Fruit fly (Drosophila melanogaster) whole organism, embryonic: ENCODE measurements around the gene mxt.
A peak's percentile ranks its signal among the peaks of the same experiment; 100 is the strongest.

Experiments
- B-H1 ChIP-seq: fragments of 200-800 bp; sonication (Bioruptor generic); IDR thresholded peaks from 3 replicates; pipeline ENCODE4 v1.3.6; 2022; ENCODE audit warnings: missing biosample characterization, missing genetic modification characterization
- BEAF-32 ChIP-seq: fragments of 200-800 bp; sonication (Bioruptor generic); optimal IDR thresholded peaks from 3 replicates; lab custom pipeline; 2017; ENCODE audit warnings: missing biosample characterization, missing genetic modification characterization, mild to moderate bottlenecking, moderate library complexity, missing genetic modification reagents
- BtbVII ChIP-seq: fragments of 200-800 bp; sonication (Bioruptor generic); optimal IDR thresholded peaks from 3 replicates; lab custom pipeline; 2017; ENCODE audit warnings: missing biosample characterization, mild to moderate bottlenecking, missing genetic modification characterization
- CG10209 ChIP-seq: fragments of 200-800 bp; sonication (Bioruptor generic); optimal IDR thresholded peaks from 3 replicates; lab custom pipeline; 2017; ENCODE audit warnings: missing biosample characterization, mild to moderate bottlenecking, missing genetic modification characterization, missing genetic modification reagents
- CG10321 ChIP-seq: fragments of 200-800 bp; sonication (Bioruptor generic); IDR thresholded peaks from 2 replicates; pipeline ENCODE4 v1.3.6; 2022; ENCODE audit warnings: missing biosample characterization, missing genetic modification characterization
- CG11085 ChIP-seq: fragments of 200-800 bp; sonication (Bioruptor generic); IDR thresholded peaks from 2 replicates; pipeline ENCODE4 v1.3.6; 2022; ENCODE audit warnings: missing biosample characterization, missing genetic modification characterization
- CG12219 ChIP-seq: fragments of 200-800 bp; sonication (Bioruptor generic); optimal IDR thresholded peaks from 3 replicates; lab custom pipeline; 2018; ENCODE audit warnings: missing biosample characterization, mild to moderate bottlenecking, missing genetic modification characterization
- CG1233 ChIP-seq: fragments of 200-800 bp; sonication (Bioruptor generic); optimal IDR thresholded peaks from 4 replicates; lab custom pipeline; 2018; ENCODE audit warnings: missing biosample characterization, mild to moderate bottlenecking, missing genetic modification characterization
- CG13775 ChIP-seq: fragments of 200-800 bp; sonication (Bioruptor generic); optimal IDR thresholded peaks from 3 replicates; lab custom pipeline; 2017; ENCODE audit warnings: missing biosample characterization, mild to moderate bottlenecking, missing genetic modification characterization
- CG1603 ChIP-seq: fragments of 200-800 bp; sonication (Bioruptor generic); optimal IDR thresholded peaks from 2 replicates; lab custom pipeline; 2019; ENCODE audit warnings: missing biosample characterization, mild to moderate bottlenecking, missing genetic modification characterization, moderate library complexity
- CG17328 ChIP-seq: fragments of 200-800 bp; sonication (Bioruptor generic); IDR thresholded peaks from 2 replicates; pipeline ENCODE4 v1.3.6; 2022; ENCODE audit warnings: missing biosample characterization, missing genetic modification characterization
- CG17802 ChIP-seq: fragments of 200-800 bp; sonication (Bioruptor generic); optimal IDR thresholded peaks from 2 replicates; lab custom pipeline; 2018; ENCODE audit warnings: missing biosample characterization, mild to moderate bottlenecking, missing genetic modification characterization, moderate library complexity
- CG30431 ChIP-seq: fragments of 200-800 bp; sonication (Bioruptor generic); optimal IDR thresholded peaks from 2 replicates; lab custom pipeline; 2017; ENCODE audit warnings: missing biosample characterization, missing genetic modification characterization
- CG31441 ChIP-seq: fragments of 200-800 bp; sonication (Bioruptor generic); IDR thresholded peaks from 2 replicates; pipeline ENCODE4 v1.3.6; 2022; ENCODE audit warnings: missing biosample characterization, missing genetic modification characterization
- CG4328 ChIP-seq: fragments of 200-800 bp; sonication (Bioruptor generic); optimal IDR thresholded peaks from 3 replicates; lab custom pipeline; 2017; ENCODE audit warnings: missing biosample characterization, missing genetic modification reagents, missing genetic modification characterization
- CG4820 ChIP-seq: fragments of 200-800 bp; sonication (Bioruptor generic); optimal IDR thresholded peaks from 3 replicates; lab custom pipeline; 2016; ENCODE audit warnings: missing biosample characterization, missing genetic modification characterization
- CG6254 ChIP-seq: fragments of 200-800 bp; sonication (Bioruptor generic); optimal IDR thresholded peaks from 3 replicates; lab custom pipeline; 2017; ENCODE audit warnings: mild to moderate bottlenecking, missing biosample characterization, missing genetic modification reagents, missing genetic modification characterization
- CG6813 ChIP-seq: fragments of 200-800 bp; sonication (Bioruptor generic); optimal IDR thresholded peaks from 2 replicates; lab custom pipeline; 2017; ENCODE audit warnings: missing biosample characterization, missing genetic modification characterization, mild to moderate bottlenecking, moderate library complexity, missing genetic modification reagents
- CG9817 ChIP-seq: fragments of 200-800 bp; sonication (Bioruptor generic); optimal IDR thresholded peaks from 2 replicates; lab custom pipeline; 2018; ENCODE audit warnings: missing biosample characterization, mild to moderate bottlenecking, missing genetic modification characterization, moderate library complexity
- CTCF ChIP-seq: fragments of 200-800 bp; sonication (Bioruptor generic); optimal IDR thresholded peaks from 2 replicates; lab custom pipeline; 2017; ENCODE audit warnings: missing biosample characterization, mild to moderate bottlenecking, missing genetic modification characterization, moderate library complexity
- CrebB ChIP-seq: fragments of 200-800 bp; sonication (Bioruptor generic); optimal IDR thresholded peaks from 3 replicates; lab custom pipeline; 2018; ENCODE audit warnings: missing biosample characterization, mild to moderate bottlenecking, missing genetic modification characterization
- D ChIP-seq, 2 experiments: fragments of 200-800 bp in 1 of 2; fragments of >200 bp in 1 of 2; sonication (Bioruptor generic) in 1 of 2; optimal IDR thresholded peaks; 2 replicates in 1 of 2; 3 replicates in 1 of 2; lab custom pipeline; 2017; ENCODE audit warnings: mild to moderate bottlenecking in 1 of 2, missing biosample characterization in 1 of 2, missing genetic modification characterization in 1 of 2, missing genetic modification reagents in 1 of 2
- Dref ChIP-seq: fragments of 200-800 bp; sonication (Bioruptor generic); IDR thresholded peaks from 2 replicates; pipeline ENCODE4 v1.3.6; 2022; ENCODE audit warnings: missing biosample characterization, missing genetic modification characterization
- Ets97D ChIP-seq: fragments of 200-800 bp; sonication (Bioruptor generic); optimal IDR thresholded peaks from 3 replicates; lab custom pipeline; 2016; ENCODE audit warnings: missing biosample characterization, missing genetic modification characterization
- HLH4C ChIP-seq: fragments of 200-800 bp; sonication (Bioruptor generic); IDR thresholded peaks from 3 replicates; pipeline ENCODE4 v1.3.6; 2022; ENCODE audit warnings: missing biosample characterization, missing genetic modification characterization; ENCODE audit not compliant: partially characterized antibody
- HLHmδ ChIP-seq: fragments of 200-800 bp; sonication (Bioruptor generic); optimal IDR thresholded peaks from 2 replicates; lab custom pipeline; 2018; ENCODE audit warnings: missing biosample characterization, mild to moderate bottlenecking, missing genetic modification characterization, moderate library complexity
- Hr39 ChIP-seq: fragments of >200 bp; optimal IDR thresholded peaks from 2 replicates; lab custom pipeline; 2017
- MESR4 ChIP-seq: fragments of 200-800 bp; sonication (Bioruptor generic); optimal IDR thresholded peaks from 2 replicates; lab custom pipeline; 2018; ENCODE audit warnings: missing biosample characterization, mild to moderate bottlenecking, missing genetic modification characterization, moderate library complexity
- Mad ChIP-seq: fragments of 200-800 bp; sonication (Bioruptor generic); optimal IDR thresholded peaks from 2 replicates; lab custom pipeline; 2016; ENCODE audit warnings: missing biosample characterization, missing genetic modification characterization
- Sin3A ChIP-seq: fragments of >200 bp; optimal IDR thresholded peaks from 2 replicates; lab custom pipeline; 2018
- aop ChIP-seq: fragments of 200-800 bp; sonication (Bioruptor generic); IDR thresholded peaks from 2 replicates; pipeline ENCODE4 v1.3.6; 2022; ENCODE audit warnings: missing biosample characterization, missing genetic modification characterization
- bab2 ChIP-seq: fragments of 200-800 bp; sonication (Bioruptor generic); optimal IDR thresholded peaks from 2 replicates; lab custom pipeline; 2016; ENCODE audit warnings: missing biosample characterization, missing genetic modification characterization
- bcd ChIP-seq: fragments of 200-800 bp; sonication (Bioruptor generic); optimal IDR thresholded peaks from 2 replicates; lab custom pipeline; 2017; ENCODE audit warnings: missing biosample characterization, mild to moderate bottlenecking, missing genetic modification characterization
- bigmax ChIP-seq: fragments of 200-800 bp; sonication (Bioruptor generic); optimal IDR thresholded peaks from 2 replicates; lab custom pipeline; 2018; ENCODE audit warnings: missing biosample characterization, mild to moderate bottlenecking, missing genetic modification characterization
- bsh ChIP-seq, 2 experiments: fragments of 200-800 bp; sonication (Bioruptor generic); optimal IDR thresholded peaks; 2 replicates each; lab custom pipeline; 2017 to 2018; ENCODE audit warnings: mild to moderate bottlenecking in 2 of 2, missing biosample characterization in 2 of 2, missing genetic modification characterization in 2 of 2, moderate library complexity in 1 of 2
- cg ChIP-seq: fragments of 200-800 bp; sonication (Bioruptor generic); optimal IDR thresholded peaks from 3 replicates; lab custom pipeline; 2019; ENCODE audit warnings: missing biosample characterization, mild to moderate bottlenecking, missing genetic modification characterization, moderate library complexity
- danr ChIP-seq: fragments of 200-800 bp; sonication (Bioruptor generic); IDR thresholded peaks from 2 replicates; pipeline ENCODE4 v1.3.6; 2022; ENCODE audit warnings: missing biosample characterization, missing genetic modification characterization
- hkb ChIP-seq, 2 experiments: fragments of 200-800 bp in 1 of 2; fragments of >200 bp in 1 of 2; sonication (Bioruptor generic) in 1 of 2; IDR thresholded peaks in 1 of 2; optimal IDR thresholded peaks in 1 of 2; 2 replicates each; pipeline versions ENCODE4 v1.3.6 to Lab custom; 2017 to 2022; ENCODE audit warnings: missing biosample characterization in 1 of 2, missing genetic modification characterization in 1 of 2
- hth ChIP-seq: fragments of >200 bp; optimal IDR thresholded peaks from 2 replicates; lab custom pipeline; 2017; ENCODE audit warnings: inconsistent platforms
- mirr ChIP-seq: fragments of 200-800 bp; sonication (Bioruptor generic); optimal IDR thresholded peaks from 3 replicates; lab custom pipeline; 2018; ENCODE audit warnings: missing biosample characterization, mild to moderate bottlenecking, missing genetic modification characterization
- p53 ChIP-seq: fragments of 200-800 bp; sonication (Bioruptor generic); optimal IDR thresholded peaks from 2 replicates; lab custom pipeline; 2016; ENCODE audit warnings: missing biosample characterization, missing genetic modification characterization
- phol ChIP-seq: fragments of 200-800 bp; sonication (Bioruptor generic); optimal IDR thresholded peaks from 3 replicates; lab custom pipeline; 2018; ENCODE audit warnings: missing biosample characterization, mild to moderate bottlenecking, missing genetic modification characterization, moderate library complexity
- psq ChIP-seq: fragments of 200-800 bp; sonication (Bioruptor generic); optimal IDR thresholded peaks from 2 replicates; lab custom pipeline; 2017; ENCODE audit warnings: missing biosample characterization, missing genetic modification characterization
- so ChIP-seq: fragments of 200-800 bp; sonication (Bioruptor generic); IDR thresholded peaks from 3 replicates; pipeline ENCODE4 v1.3.6; 2022; ENCODE audit warnings: missing biosample characterization, missing genetic modification characterization
- tap ChIP-seq: fragments of 200-800 bp; optimal IDR thresholded peaks from 3 replicates; lab custom pipeline; 2019; ENCODE audit warnings: missing biosample characterization, mild to moderate bottlenecking, missing genetic modification characterization, moderate library complexity
- tll ChIP-seq, 2 experiments: fragments of 200-800 bp in 1 of 2; fragments of >200 bp in 1 of 2; sonication (Bioruptor generic) in 1 of 2; optimal IDR thresholded peaks; 2 replicates each; lab custom pipeline; 2017 to 2019; ENCODE audit warnings: missing biosample characterization in 2 of 2, missing genetic modification characterization in 2 of 2, mild to moderate bottlenecking in 1 of 2, moderate library complexity in 1 of 2
- trem ChIP-seq: fragments of 200-800 bp; optimal IDR thresholded peaks from 3 replicates; lab custom pipeline; 2019; ENCODE audit warnings: missing biosample characterization, mild to moderate bottlenecking, missing genetic modification characterization, moderate library complexity
- zen2 ChIP-seq: fragments of 200-800 bp; sonication (Bioruptor generic); IDR thresholded peaks from 3 replicates; pipeline ENCODE4 v1.3.6; 2022; ENCODE audit warnings: missing biosample characterization, missing genetic modification characterization; ENCODE audit not compliant: partially characterized antibody

The mxt gene

DNA sequence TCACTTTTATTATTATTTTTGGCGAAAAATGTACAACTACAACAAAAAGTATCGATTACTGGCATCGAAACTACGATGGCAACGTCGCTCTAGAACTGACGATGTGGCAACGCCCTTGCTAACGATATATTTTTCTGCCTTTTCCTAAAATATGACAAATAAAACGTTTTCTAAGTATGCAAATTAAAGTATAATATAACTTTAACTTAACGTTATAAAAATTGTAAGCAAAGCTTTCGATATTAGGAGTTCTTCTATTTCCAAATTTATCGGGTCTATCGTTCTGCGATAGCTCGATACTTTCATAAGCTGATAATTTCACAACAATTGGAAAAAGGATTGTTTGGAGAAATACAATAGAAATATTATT is 35.9 kb upstream of the mxt start, which contains the start of the genes Cf2 and CG3008 (continued):
- TF ChIP-seq phol (peak; percentile 50), Dref (GFP tag; lab: Robert Waterston, UW) (peak; percentile 83), zen2 (GFP tag; lab: Robert Waterston, UW) (peak; percentile 62; the same call in 1 of the 3 replicates), CrebB (no peak), hth (lab: Kevin White, UChicago) (no peak), BEAF-32 (GFP tag; lab: Kevin White, UChicago) (peak; percentile 92), Sin3A (lab: Kevin White, UChicago) (peak; percentile 70), CG4820 (GFP tag; lab: Kevin White, UChicago) (no peak), trem (peak; percentile 78)

DNA sequence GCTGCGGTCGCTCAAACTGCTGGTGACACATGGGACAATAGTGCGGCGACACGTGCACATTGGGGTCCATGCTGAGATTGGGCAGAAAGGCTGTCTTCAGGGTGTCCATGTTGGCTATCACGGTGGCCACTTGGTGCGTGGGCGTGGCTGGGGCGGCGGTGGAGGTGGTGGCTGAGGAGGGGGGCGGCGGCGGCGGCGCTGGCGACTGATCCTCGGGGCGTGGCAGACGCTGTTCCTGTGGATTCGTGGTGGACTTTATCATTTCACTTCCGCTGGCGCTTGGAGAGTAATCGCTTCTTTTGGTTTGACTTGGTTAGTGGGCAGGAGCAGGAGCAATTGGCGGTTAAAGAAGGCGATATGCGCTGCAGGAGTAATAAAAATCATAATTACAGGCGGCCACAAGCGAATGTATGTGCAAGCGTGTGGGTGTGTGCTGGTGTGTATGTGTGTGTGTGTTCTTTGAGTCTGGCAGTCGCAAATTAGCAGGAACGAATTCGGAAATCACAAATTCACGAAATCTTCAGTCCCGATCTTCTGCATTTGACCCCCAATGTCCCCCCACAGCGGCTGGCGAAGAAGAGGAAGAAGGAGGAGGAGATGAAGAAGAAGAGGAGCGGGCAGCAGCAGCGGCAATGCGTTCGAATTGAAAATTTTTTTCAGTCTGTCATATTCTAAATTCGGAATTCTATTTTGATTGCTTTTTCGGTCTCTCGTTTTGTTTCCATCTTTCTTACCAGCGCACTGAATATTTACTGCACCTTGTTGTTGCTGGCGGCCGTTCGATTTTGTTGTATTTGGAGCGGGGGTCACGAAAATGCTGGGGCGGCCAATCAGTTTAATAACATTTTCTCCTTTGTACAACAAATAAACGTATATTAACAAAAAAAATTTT is 35.3 kb upstream of the mxt start:
- TF ChIP-seq hkb (optimal IDR thresholded peaks at IDR 0.05; lab: Kevin White, UChicago), result no peak
- TF ChIP-seq hkb (GFP tag; IDR thresholded peaks at IDR 0.05; lab: Robert Waterston, UW), result no peak
- no peak for TF ChIP-seq p53 (GFP tag; lab: Kevin White, UChicago)
- TF ChIP-seq psq, result no peak
- peak in 1 of 2 experiments; percentile 27 for TF ChIP-seq bsh (GFP tag; optimal IDR thresholded peaks at IDR 0.05; lab: Kevin White, UChicago)
- no peak for TF ChIP-seq CG1603 (tag; lab: Kevin White, UChicago)
- TF ChIP-seq CG30431 (GFP tag; lab: Kevin White, UChicago), result no peak
- no peak for TF ChIP-seq D (optimal IDR thresholded peaks at IDR 0.05; lab: Kevin White, UChicago)
- TF ChIP-seq D (GFP tag; optimal IDR thresholded peaks at IDR 0.05; lab: Kevin White, UChicago), result no peak
- no peak for TF ChIP-seq mirr
- TF ChIP-seq bab2 (GFP tag; lab: Kevin White, UChicago), result no peak
- no peak for TF ChIP-seq CG11085
- no peak for TF ChIP-seq Ets97D (GFP tag; lab: Kevin White, UChicago)
- TF ChIP-seq CG6254, result no peak
- TF ChIP-seq tll (GFP tag; optimal IDR thresholded peaks at IDR 0.05; lab: Kevin White, UChicago), result no peak
- no peak for TF ChIP-seq so (GFP tag; lab: Robert Waterston, UW)
- no peak for TF ChIP-seq CG10209 (GFP tag; lab: Kevin White, UChicago)
- no peak for TF ChIP-seq CG10321
- no peak for TF ChIP-seq CG1233
- peak; percentile 11 for TF ChIP-seq cg (GFP tag; lab: Kevin White, UChicago)
- no peak for TF ChIP-seq BtbVII (GFP tag; lab: Kevin White, UChicago)
- no peak for TF ChIP-seq CG31441 (GFP tag; lab: Robert Waterston, UW)
- no peak for TF ChIP-seq CG13775 (GFP tag; lab: Kevin White, UChicago)
- TF ChIP-seq CG4328 (GFP tag; lab: Kevin White, UChicago), result no peak
- no peak for TF ChIP-seq CG12219
- TF ChIP-seq bcd, result no peak
- no peak for TF ChIP-seq CG17802 (tag; lab: Kevin White, UChicago)
- TF ChIP-seq MESR4, result peak; percentile 60
- no peak for TF ChIP-seq HLH4C (GFP tag; lab: Robert Waterston, UW)
- TF ChIP-seq tap (tag; lab: Kevin White, UChicago), result no peak
- TF ChIP-seq danr (GFP tag; lab: Robert Waterston, UW), result no peak
- no peak for TF ChIP-seq HLHmδ (GFP tag; lab: Kevin White, UChicago)
- TF ChIP-seq bigmax (GFP tag; lab: Kevin White, UChicago), result no peak
- no peak for TF ChIP-seq Mad
- TF ChIP-seq Hr39 (lab: Kevin White, UChicago), result peak; percentile 32
- no peak for TF ChIP-seq aop (GFP tag; lab: Robert Waterston, UW)
- TF ChIP-seq BEAF-32 (GFP tag; lab: Kevin White, UChicago), result no peak
- TF ChIP-seq CG6813 (GFP tag; lab: Kevin White, UChicago), result no peak
- TF ChIP-seq CG17328 (GFP tag; lab: Robert Waterston, UW), result no peak
- no peak for TF ChIP-seq CTCF
- TF ChIP-seq B-H1, result no peak
- TF ChIP-seq CG9817 (tag; lab: Kevin White, UChicago), result no peak
